Fruit fly (Drosophila melanogaster) whole organism, embryonic: ENCODE results near the gene Rrp45.

Source experiments
- CG15073 ChIP-seq: fragments of 200-800 bp; sonication (Bioruptor generic); optimal IDR thresholded peaks from 2 replicates; lab custom pipeline; 2016; ENCODE audit warnings: missing biosample characterization, missing genetic modification characterization
- Doc3 ChIP-seq: fragments of 200-800 bp; sonication (Bioruptor generic); IDR thresholded peaks from 3 replicates; pipeline ENCODE4 v1.3.6; 2022; ENCODE audit warnings: missing biosample characterization, missing genetic modification characterization; ENCODE audit not compliant: partially characterized antibody
- crp ChIP-seq, 2 experiments: fragments of 200-800 bp; sonication (Bioruptor generic); optimal IDR thresholded peaks; 2 replicates in 1 of 2; 3 replicates in 1 of 2; lab custom pipeline; 2017; ENCODE audit warnings: missing biosample characterization in 2 of 2, missing genetic modification characterization in 2 of 2, mild to moderate bottlenecking in 1 of 2, moderate library complexity in 1 of 2
- lilli ChIP-seq: fragments of 200-800 bp; sonication (Bioruptor generic); optimal IDR thresholded peaks from 3 replicates; lab custom pipeline; 2016; ENCODE audit warnings: missing biosample characterization, missing genetic modification characterization
- psq ChIP-seq: fragments of 200-800 bp; sonication (Bioruptor generic); optimal IDR thresholded peaks from 2 replicates; lab custom pipeline; 2017; ENCODE audit warnings: missing biosample characterization, missing genetic modification characterization
- tin ChIP-seq: fragments of 200-800 bp; sonication (Bioruptor generic); optimal IDR thresholded peaks from 3 replicates; lab custom pipeline; 2016; ENCODE audit warnings: missing biosample characterization, missing genetic modification characterization
- trem ChIP-seq: fragments of 200-800 bp; optimal IDR thresholded peaks from 3 replicates; lab custom pipeline; 2019; ENCODE audit warnings: missing biosample characterization, mild to moderate bottlenecking, missing genetic modification characterization, moderate library complexity

- TF ChIP-seq Doc3 (no peak), trem (no peak), lilli (peak; percentile 38), psq (GFP tag; lab: Kevin White, UChicago) (no peak), CG15073 (GFP tag; lab: Kevin White, UChicago) (no peak), crp (GFP tag; optimal IDR thresholded peaks at IDR 0.05; lab: Kevin White, UChicago) (no peak), tin (GFP tag; lab: Kevin White, UChicago) (no peak)
Measured at dm6 chrX:16781055-16781454, 10.0 kb downstream of the Rrp45 start.
